Worm (Caenorhabditis elegans): ENCODE measurements around the gene Y97E10AR.3.
A peak's percentile ranks its signal among the peaks of the same experiment; 100 is the strongest.

Y97E10AR.3 gene

DNA sequence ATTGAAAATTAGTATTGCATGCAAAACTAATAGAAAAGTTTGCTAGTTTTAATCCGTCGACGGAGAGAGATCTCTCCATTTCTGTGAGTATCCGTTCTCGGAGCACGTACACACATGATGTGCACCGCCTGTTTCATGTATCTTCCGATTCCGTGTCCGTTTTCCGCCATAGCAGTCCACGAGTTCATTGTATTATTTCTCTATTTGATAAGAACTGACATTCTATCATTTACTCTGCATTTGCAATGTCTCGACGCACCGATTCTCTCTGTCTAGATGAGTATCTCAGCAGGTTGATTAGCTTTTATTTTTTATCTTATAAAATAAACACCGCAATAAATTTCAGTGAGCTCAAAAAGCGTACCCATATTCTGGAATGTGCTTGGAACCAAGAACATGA, 11.6 kb upstream of the Y97E10AR.3 start:
- TF ChIP-seq sdc-2 (tag; optimal IDR thresholded peaks at IDR 0.05), result no peak
- TF ChIP-seq T23F11.4 (GFP tag; optimal IDR thresholded peaks at IDR 0.05), result no peak
- TF ChIP-seq ceh-19 (GFP tag; optimal IDR thresholded peaks at IDR 0.05), result no peak
- TF ChIP-seq hlh-13 (GFP tag; optimal IDR thresholded peaks at IDR 0.05), result no peak
- TF ChIP-seq ceh-6 (GFP tag; optimal IDR thresholded peaks at IDR 0.05), result no peak
- no peak for TF ChIP-seq hlh-30 (tag; optimal IDR thresholded peaks at IDR 0.05; ENCODE audit: insufficient read depth)
- TF ChIP-seq elt-2 (tag; optimal IDR thresholded peaks at IDR 0.05), result no peak
- TF ChIP-seq gmeb-2 (tag; optimal IDR thresholded peaks at IDR 0.05), result no peak
- no peak for TF ChIP-seq lim-6 (tag; optimal IDR thresholded peaks at IDR 0.05)
- no peak for TF ChIP-seq dmd-4 (tag; optimal IDR thresholded peaks at IDR 0.05; ENCODE audit: borderline replicate concordance)

DNA sequence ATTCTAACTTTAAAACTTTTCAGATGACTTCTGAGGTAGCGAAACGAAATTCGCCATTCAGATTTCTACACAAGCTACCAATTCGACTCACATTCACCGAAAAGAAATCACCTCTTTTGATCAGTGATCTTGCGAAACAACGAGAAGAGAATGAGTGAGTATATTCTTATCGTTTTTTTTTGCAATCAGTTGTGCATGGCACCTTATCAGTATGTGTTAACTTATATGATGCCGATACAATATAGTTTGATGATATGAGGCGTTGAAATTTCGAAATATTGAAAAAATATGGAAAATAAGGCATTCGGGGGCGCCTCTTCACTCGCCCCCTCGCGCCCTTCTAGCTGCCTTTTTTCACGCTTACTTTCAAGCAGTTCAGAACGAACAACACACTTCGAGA, 10.6 kb upstream of the Y97E10AR.3 start:
- TF ChIP-seq ceh-14 (tag; optimal IDR thresholded peaks at IDR 0.05) (no peak), npax-4 (tag; optimal IDR thresholded peaks at IDR 0.05) (no peak), F13H6.1 (tag; optimal IDR thresholded peaks at IDR 0.05) (no peak), ceh-2 (tag; optimal IDR thresholded peaks at IDR 0.05) (no peak), elt-2 (tag; optimal IDR thresholded peaks at IDR 0.05) (peak; percentile 97)

DNA sequence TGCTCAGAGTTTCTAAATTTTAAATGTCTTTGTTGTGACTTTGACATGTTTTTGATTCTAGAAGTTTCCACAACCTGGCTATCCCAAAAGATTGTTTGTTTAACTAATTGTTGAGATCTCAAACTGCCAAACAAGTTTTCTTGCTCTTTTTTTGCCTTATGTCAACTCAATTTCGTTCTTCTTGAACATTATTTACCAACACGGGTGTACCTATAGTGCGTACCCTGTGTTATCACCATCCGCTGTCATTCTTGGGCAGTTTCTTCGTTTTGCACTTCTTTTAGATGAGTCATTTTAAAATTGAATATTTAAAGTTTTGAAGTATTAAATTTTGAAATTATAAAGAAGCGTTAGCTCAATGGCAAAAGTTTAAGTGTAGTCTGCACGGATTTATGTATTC, 9.6 kb upstream of the Y97E10AR.3 start, which contains the start of gene sptl-2:
TSS of gene sptl-2 (plus strand) at position 280 of the 400 bp plus-strand sequence.
- TF ChIP-seq ceh-2 (tag; optimal IDR thresholded peaks at IDR 0.05) (no peak), sox-4 (tag; optimal IDR thresholded peaks at IDR 0.05) (no peak), elt-4 (tag; optimal IDR thresholded peaks at IDR 0.05) (no peak), ztf-16 (tag; optimal IDR thresholded peaks at IDR 0.05) (no peak), T23F11.4 (GFP tag; optimal IDR thresholded peaks at IDR 0.05) (no peak), F13H6.1 (tag; optimal IDR thresholded peaks at IDR 0.05) (no peak), K02D7.2 (tag; optimal IDR thresholded peaks at IDR 0.05) (no peak), hlh-15 (tag; optimal IDR thresholded peaks at IDR 0.05) (no peak), ahr-1 (tag; optimal IDR thresholded peaks at IDR 0.05) (no peak), hlh-13 (GFP tag; optimal IDR thresholded peaks at IDR 0.05) (no peak), hlh-8 (tag; optimal IDR thresholded peaks at IDR 0.05) (no peak), K09A11.1 (tag; optimal IDR thresholded peaks at IDR 0.05; ENCODE audit: insufficient read depth) (no peak), unc-42 (tag; optimal IDR thresholded peaks at IDR 0.05) (no peak), ceh-9 (tag; optimal IDR thresholded peaks at IDR 0.05) (no peak), ref-2 (tag; optimal IDR thresholded peaks at IDR 0.05) (no peak), ceh-18 (tag; optimal IDR thresholded peaks at IDR 0.05) (no peak), npax-4 (tag; optimal IDR thresholded peaks at IDR 0.05) (no peak), ceh-22 (tag; optimal IDR thresholded peaks at IDR 0.05) (no peak), zip-5 (tag; optimal IDR thresholded peaks at IDR 0.05) (no peak)

DNA sequence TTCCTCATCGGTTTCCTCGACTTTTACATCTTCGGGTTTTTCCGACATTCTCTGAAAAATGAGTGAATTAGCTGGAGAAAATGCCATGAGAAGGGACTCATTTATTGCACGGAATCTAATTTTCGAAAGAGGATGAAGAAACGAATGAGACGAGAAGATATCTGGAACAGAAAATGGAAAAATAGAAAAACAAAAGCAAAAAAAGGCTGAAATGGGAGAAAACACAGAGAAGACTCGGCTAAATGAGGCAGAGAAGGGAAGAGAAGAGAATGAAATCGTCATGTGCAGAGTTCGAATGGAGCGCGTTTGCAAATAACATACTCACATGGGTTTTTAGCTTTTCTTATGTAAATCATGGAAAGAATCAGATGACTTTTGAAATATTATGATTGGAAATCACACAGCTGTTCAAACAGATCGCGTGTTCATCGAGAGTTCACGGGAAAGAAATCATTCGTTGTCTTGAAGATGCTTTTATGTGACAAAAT, 6.6 kb upstream of the Y97E10AR.3 start, which contains the start of gene Y97E10AR.6:
TSS of gene Y97E10AR.6 (minus strand) at position 51 of the 488 bp plus-strand sequence.
- peak; percentile 90 for TF ChIP-seq hlh-30 (tag; optimal IDR thresholded peaks at IDR 0.05; ENCODE audit: insufficient read depth)
- TF ChIP-seq ceh-6 (GFP tag; optimal IDR thresholded peaks at IDR 0.05), result no peak
- TF ChIP-seq unc-42 (tag; optimal IDR thresholded peaks at IDR 0.05), result peak; percentile 30

DNA sequence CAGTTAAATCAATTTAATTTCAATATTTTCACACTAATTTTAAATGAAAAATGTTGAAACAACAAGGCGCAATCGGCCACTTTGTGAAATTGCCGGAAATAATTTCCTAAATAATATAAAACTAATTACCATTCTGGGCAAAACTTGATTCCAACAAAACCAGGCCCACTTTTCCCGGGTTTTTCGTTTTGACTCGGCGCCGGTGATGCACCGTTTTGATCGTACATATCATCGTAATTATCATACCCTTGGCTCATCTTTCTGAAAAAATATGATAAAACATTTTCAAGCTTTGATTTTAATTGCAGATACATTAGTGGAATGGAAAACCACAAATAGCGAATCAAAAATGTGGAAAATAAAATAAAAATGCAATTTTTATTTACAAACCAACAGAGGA, 4.7 kb upstream of the Y97E10AR.3 start, which contains the start of gene rpb-9:
TSS of gene rpb-9 (minus strand) at position 314 of the 400 bp plus-strand sequence.
- TF ChIP-seq F13H6.1 (tag; optimal IDR thresholded peaks at IDR 0.05), result no peak
- no peak for TF ChIP-seq hlh-30 (tag; optimal IDR thresholded peaks at IDR 0.05; ENCODE audit: insufficient read depth)
- TF ChIP-seq tbx-2 (tag; optimal IDR thresholded peaks at IDR 0.05), result no peak

DNA sequence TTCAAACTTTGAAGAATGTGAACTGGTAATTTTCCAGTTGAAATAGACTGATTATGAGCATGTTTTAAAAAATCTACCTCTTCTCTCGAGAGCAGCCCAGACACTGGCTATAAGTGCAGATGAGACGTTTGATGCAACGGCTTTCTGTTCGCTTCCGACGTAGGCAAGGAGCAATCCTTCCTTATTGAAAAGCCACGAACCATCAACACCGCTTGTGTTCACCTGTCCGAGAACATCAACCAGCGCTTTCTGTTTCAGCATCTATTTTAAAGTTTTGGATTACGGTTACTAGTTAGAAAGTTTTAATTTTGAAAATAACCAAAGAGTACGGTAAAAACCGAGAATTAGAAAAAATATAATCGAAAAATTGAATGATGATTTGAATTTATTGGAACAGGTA, 3.5 kb upstream of the Y97E10AR.3 start, which contains the start of gene lmtr-2:
TSS of gene lmtr-2 (minus strand) at position 261 of the 400 bp plus-strand sequence.
- TF ChIP-seq hlh-30 (tag; optimal IDR thresholded peaks at IDR 0.05; ENCODE audit: insufficient read depth), result no peak
- TF ChIP-seq ceh-31 (tag; optimal IDR thresholded peaks at IDR 0.05), result no peak
- no peak for TF ChIP-seq mec-3 (tag; optimal IDR thresholded peaks at IDR 0.05; ENCODE audit: borderline replicate concordance)
- TF ChIP-seq ama-1 (optimal IDR thresholded peaks at IDR 0.05), result peak; percentile 33
- no peak for TF ChIP-seq ahr-1 (tag; optimal IDR thresholded peaks at IDR 0.05)
- TF ChIP-seq dve-1 (tag; optimal IDR thresholded peaks at IDR 0.05), result no peak
- no peak for TF ChIP-seq unc-55 (GFP tag; optimal IDR thresholded peaks at IDR 0.05)
